Worm (Caenorhabditis elegans) whole organism, L3 larva: Measurements from ENCODE around the gene txt-9.
A peak's percentile ranks its signal among the peaks of the same experiment; 100 is the strongest.

Experiments used
- R02D3.7 ChIP-seq: fragments of 150-350 bp; optimal IDR thresholded peaks from 2 replicates; lab custom pipeline; 2014; ENCODE audit warnings: missing biosample characterization, missing genetic modification characterization
- ZK546.5 ChIP-seq: sonication (generic microtip); optimal IDR thresholded peaks from 2 replicates; lab custom pipeline; 2017; ENCODE audit warnings: missing biosample characterization, missing genetic modification characterization
- aly-2 ChIP-seq: fragments of 150-350 bp; optimal IDR thresholded peaks from 2 replicates; lab custom pipeline; 2014; ENCODE audit warnings: missing biosample characterization, missing genetic modification characterization
- ama-1 ChIP-seq: fragments of 150-350 bp; optimal IDR thresholded peaks from 2 replicates; lab custom pipeline; 2018
- ceh-16 ChIP-seq: sonication (generic microtip); optimal IDR thresholded peaks from 2 replicates; lab custom pipeline; 2017; ENCODE audit warnings: missing biosample characterization, missing genetic modification characterization
- ceh-28 ChIP-seq: fragments of 150-350 bp; optimal IDR thresholded peaks from 2 replicates; lab custom pipeline; 2014; ENCODE audit warnings: missing biosample characterization, missing genetic modification reagents, missing genetic modification characterization
- ceh-82 ChIP-seq: fragments of 150-350 bp; optimal IDR thresholded peaks from 2 replicates; lab custom pipeline; 2014; ENCODE audit warnings: missing biosample characterization, missing genetic modification characterization
- ceh-9 ChIP-seq: sonication (generic microtip); optimal IDR thresholded peaks from 2 replicates; lab custom pipeline; 2018; ENCODE audit warnings: missing biosample characterization, missing genetic modification characterization
- daf-12 ChIP-seq: fragments of 150-350 bp; optimal IDR thresholded peaks from 2 replicates; lab custom pipeline; 2014; ENCODE audit warnings: missing biosample characterization, missing genetic modification reagents, missing genetic modification characterization
- egl-27 ChIP-seq: sonication (generic microtip); optimal IDR thresholded peaks from 4 replicates; lab custom pipeline; 2017; ENCODE audit warnings: missing biosample characterization, missing genetic modification reagents, missing genetic modification characterization
- egl-5 ChIP-seq: fragments of 150-350 bp; optimal IDR thresholded peaks from 2 replicates; lab custom pipeline; 2017; ENCODE audit warnings: missing biosample characterization, missing genetic modification reagents, missing genetic modification characterization, inconsistent platforms
- elt-1 ChIP-seq: fragments of 150-350 bp; optimal IDR thresholded peaks from 2 replicates; lab custom pipeline; 2014; ENCODE audit warnings: missing biosample characterization, missing genetic modification characterization
- elt-2 ChIP-seq: sonication (generic microtip); optimal IDR thresholded peaks from 2 replicates; lab custom pipeline; 2016; ENCODE audit warnings: missing genetic modification reagents, mild to moderate bottlenecking, missing genetic modification characterization, missing compliant biosample characterization
- elt-3 ChIP-seq, 3 experiments: fragments of 150-350 bp in 1 of 3; sonication (generic microtip) in 2 of 3; optimal IDR thresholded peaks; 2 replicates in 2 of 3; 4 replicates in 1 of 3; lab custom pipeline; 2014 to 2017; ENCODE audit warnings: missing biosample characterization in 3 of 3, missing genetic modification characterization in 3 of 3
- fkh-10 ChIP-seq: sonication (generic microtip); optimal IDR thresholded peaks from 2 replicates; lab custom pipeline; 2017; ENCODE audit warnings: missing biosample characterization, missing genetic modification reagents, missing genetic modification characterization
- fkh-2 ChIP-seq: fragments of 150-350 bp; optimal IDR thresholded peaks from 2 replicates; lab custom pipeline; 2014; ENCODE audit warnings: missing biosample characterization, missing genetic modification reagents, missing genetic modification characterization
- fos-1 ChIP-seq: fragments of 150-350 bp; optimal IDR thresholded peaks from 2 replicates; lab custom pipeline; 2014; ENCODE audit warnings: missing biosample characterization, missing genetic modification characterization
- hmg-11 ChIP-seq: sonication (generic microtip); optimal IDR thresholded peaks from 2 replicates; lab custom pipeline; 2016; ENCODE audit warnings: missing genetic modification characterization, missing compliant biosample characterization
- jun-1 ChIP-seq: fragments of 150-350 bp; optimal IDR thresholded peaks from 2 replicates; lab custom pipeline; 2014; ENCODE audit warnings: missing biosample characterization, missing genetic modification reagents, missing genetic modification characterization
- lin-15B ChIP-seq: fragments of 150-350 bp; optimal IDR thresholded peaks from 2 replicates; lab custom pipeline; 2014; ENCODE audit warnings: missing biosample characterization, missing genetic modification characterization
- lin-39 ChIP-seq: fragments of 150-350 bp; optimal IDR thresholded peaks from 2 replicates; lab custom pipeline; 2018; ENCODE audit warnings: missing biosample characterization, missing genetic modification reagents, missing genetic modification characterization
- lsy-12 ChIP-seq: sonication (generic microtip); optimal IDR thresholded peaks from 2 replicates; lab custom pipeline; 2016; ENCODE audit warnings: mild to moderate bottlenecking, missing genetic modification characterization, missing compliant biosample characterization
- mdl-1 ChIP-seq: fragments of 150-350 bp; optimal IDR thresholded peaks from 2 replicates; lab custom pipeline; 2014; ENCODE audit warnings: missing biosample characterization, missing genetic modification characterization
- nfya-1 ChIP-seq: sonication (generic microtip); optimal IDR thresholded peaks from 2 replicates; lab custom pipeline; 2017; ENCODE audit warnings: missing genetic modification characterization, mild to moderate bottlenecking, missing compliant biosample characterization, antibody characterized with exemption, moderate library complexity; ENCODE audit not compliant: insufficient read depth
- nhr-11 ChIP-seq: fragments of 150-350 bp; optimal IDR thresholded peaks from 2 replicates; lab custom pipeline; 2014; ENCODE audit warnings: missing biosample characterization, missing genetic modification characterization
- nhr-12 ChIP-seq: fragments of 150-350 bp; optimal IDR thresholded peaks from 2 replicates; lab custom pipeline; 2014; ENCODE audit warnings: missing biosample characterization, missing genetic modification characterization
- nhr-23 ChIP-seq: fragments of 150-350 bp; optimal IDR thresholded peaks from 2 replicates; lab custom pipeline; 2014; ENCODE audit warnings: missing biosample characterization, missing genetic modification reagents, missing genetic modification characterization
- nhr-25 ChIP-seq: sonication (generic microtip); optimal IDR thresholded peaks from 2 replicates; lab custom pipeline; 2017; ENCODE audit warnings: missing biosample characterization, missing genetic modification characterization
- nhr-43 ChIP-seq: sonication (generic microtip); optimal IDR thresholded peaks from 2 replicates; lab custom pipeline; 2016; ENCODE audit warnings: mild to moderate bottlenecking, missing genetic modification characterization, missing compliant biosample characterization; ENCODE audit not compliant: poor library complexity, severe bottlenecking
- nhr-67 ChIP-seq: fragments of 150-350 bp; optimal IDR thresholded peaks from 2 replicates; lab custom pipeline; 2014; ENCODE audit warnings: missing biosample characterization, missing genetic modification characterization
- nhr-77 ChIP-seq: fragments of 150-350 bp; optimal IDR thresholded peaks from 2 replicates; lab custom pipeline; 2014; ENCODE audit warnings: missing biosample characterization, missing genetic modification characterization
- pha-4 ChIP-seq: fragments of 150-350 bp; optimal IDR thresholded peaks from 2 replicates; lab custom pipeline; 2014; ENCODE audit warnings: missing biosample characterization, missing genetic modification reagents, missing genetic modification characterization
- pqm-1 ChIP-seq: fragments of 150-350 bp; optimal IDR thresholded peaks from 2 replicates; lab custom pipeline; 2017; ENCODE audit warnings: missing biosample characterization, missing genetic modification characterization, inconsistent platforms
- sea-2 ChIP-seq: fragments of 150-350 bp; sonication (generic microtip); optimal IDR thresholded peaks from 4 replicates; lab custom pipeline; 2014; ENCODE audit warnings: missing biosample characterization, missing genetic modification reagents, missing genetic modification characterization
- skn-1 ChIP-seq: fragments of 150-350 bp; optimal IDR thresholded peaks from 2 replicates; lab custom pipeline; 2014; ENCODE audit warnings: missing biosample characterization, missing genetic modification characterization
- snpc-4 ChIP-seq: fragments of 150-350 bp; optimal IDR thresholded peaks from 2 replicates; lab custom pipeline; 2014; ENCODE audit warnings: missing biosample characterization, missing genetic modification characterization
- tbx-2 ChIP-seq: sonication (generic microtip); optimal IDR thresholded peaks from 2 replicates; lab custom pipeline; 2016; ENCODE audit warnings: mild to moderate bottlenecking, missing genetic modification characterization, missing compliant biosample characterization
- unc-39 ChIP-seq: sonication (generic microtip); optimal IDR thresholded peaks from 4 replicates; lab custom pipeline; 2017; ENCODE audit warnings: missing biosample characterization, missing genetic modification characterization
- zag-1 ChIP-seq: fragments of 150-350 bp; optimal IDR thresholded peaks from 2 replicates; lab custom pipeline; 2014; ENCODE audit warnings: missing biosample characterization, missing genetic modification characterization
- ztf-11 ChIP-seq: fragments of 150-350 bp; optimal IDR thresholded peaks from 2 replicates; lab custom pipeline; 2014; ENCODE audit warnings: missing biosample characterization, missing genetic modification characterization
- ztf-4 ChIP-seq: fragments of 150-350 bp; optimal IDR thresholded peaks from 2 replicates; lab custom pipeline; 2014; ENCODE audit warnings: missing biosample characterization, missing genetic modification characterization

txt-9 gene

DNA sequence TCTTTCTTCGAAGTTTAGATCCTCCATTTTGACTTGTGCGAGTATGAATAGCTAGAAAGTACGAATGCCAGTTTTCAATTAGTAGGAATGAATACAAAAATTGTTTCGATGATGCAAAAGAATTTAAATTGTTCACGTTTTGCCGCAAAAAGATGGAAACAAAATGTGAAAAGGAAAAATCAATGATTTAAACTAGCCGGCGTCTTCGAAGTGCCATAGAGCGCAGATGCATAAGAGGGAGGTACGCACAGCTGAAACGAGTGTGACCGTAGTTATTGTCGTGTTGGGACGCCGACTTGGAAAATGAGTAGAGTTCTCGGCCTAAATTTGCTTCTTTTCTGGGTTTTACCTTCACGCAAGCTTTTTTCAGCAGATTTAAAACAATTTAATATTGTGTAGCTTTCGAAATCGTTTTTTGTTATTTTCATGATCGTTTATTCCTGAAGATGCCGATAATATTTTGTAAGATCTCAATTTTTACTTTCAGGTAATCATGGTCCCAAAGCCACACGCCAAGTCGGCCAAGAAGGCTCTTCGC, 30.4 kb upstream of the txt-9 start, which contains the start of the genes ify-1 and rpl-22 (continued):
- TF ChIP-seq snpc-4 (tag; lab: Kevin White, UChicago), result peak; percentile 96

- no peak for TF ChIP-seq pqm-1 (tag; lab: Kevin White, UChicago)
- no peak for TF ChIP-seq nhr-11
- peak; percentile 2 for TF ChIP-seq elt-2
- no peak for TF ChIP-seq nhr-77 (tag; lab: Kevin White, UChicago)
- TF ChIP-seq nhr-12, result no peak
- no peak for TF ChIP-seq jun-1
- TF ChIP-seq ZK546.5, result no peak
- no peak for TF ChIP-seq ztf-11 (tag; lab: Kevin White, UChicago)
- TF ChIP-seq ztf-4 (tag; lab: Kevin White, UChicago), result no peak
- TF ChIP-seq, all 47 proteins: peak for 1
Observed at ce11 chrII:5056254-5056653, 29.3 kb upstream of the txt-9 start.

- peak; percentile 73 for TF ChIP-seq pha-4
- peak; percentile 99 for TF ChIP-seq snpc-4 (tag; lab: Kevin White, UChicago)
- TF ChIP-seq fos-1 (tag; lab: Kevin White, UChicago), result no peak
- TF ChIP-seq daf-12 (tag; lab: Kevin White, UChicago), result no peak
- TF ChIP-seq aly-2 (tag; lab: Kevin White, UChicago), result no peak
- TF ChIP-seq pqm-1 (tag; lab: Kevin White, UChicago), result peak; percentile 9
- TF ChIP-seq lsy-12 (tag; lab: Kevin White, UChicago), result peak; percentile 71
- peak; percentile 21 for TF ChIP-seq lin-39
- no peak for TF ChIP-seq nhr-11
- no peak for TF ChIP-seq egl-27
- TF ChIP-seq lin-15B (tag; lab: Kevin White, UChicago), result peak; percentile 37
- TF ChIP-seq jun-1, result peak; percentile 9
- no peak for TF ChIP-seq fkh-10 (GFP tag; lab: Kevin White, UChicago)
- TF ChIP-seq nhr-77 (tag; lab: Kevin White, UChicago), result no peak
- TF ChIP-seq fkh-2 (tag; lab: Kevin White, UChicago), result no peak
- peak; percentile 84 for TF ChIP-seq nhr-43 (tag; lab: Kevin White, UChicago)
- TF ChIP-seq mdl-1 (tag; lab: Kevin White, UChicago), result no peak
- TF ChIP-seq ceh-82, result no peak
- TF ChIP-seq zag-1 (tag; lab: Kevin White, UChicago), result no peak
- TF ChIP-seq ceh-28 (tag; lab: Kevin White, UChicago), result no peak
- TF ChIP-seq nhr-67 (tag; lab: Kevin White, UChicago), result no peak
- TF ChIP-seq tbx-2, result peak; percentile 51
- TF ChIP-seq skn-1, result no peak
- peak; percentile 79 for TF ChIP-seq nhr-25 (tag; lab: Kevin White, UChicago)
- TF ChIP-seq elt-2, result peak; percentile 90
- peak; percentile 61 for TF ChIP-seq egl-5 (tag; lab: Kevin White, UChicago)
- TF ChIP-seq elt-3 (tag; optimal IDR thresholded peaks at IDR 0.05; lab: Kevin White, UChicago), result no peak
- TF ChIP-seq nfya-1 (tag; lab: Kevin White, UChicago), result peak; percentile 43
- TF ChIP-seq ceh-9, result no peak
- TF ChIP-seq sea-2, result no peak
- no peak for TF ChIP-seq elt-1 (tag; lab: Kevin White, UChicago)
- no peak for TF ChIP-seq R02D3.7 (tag; lab: Kevin White, UChicago)
- TF ChIP-seq nhr-12, result no peak
- TF ChIP-seq nhr-23 (tag; lab: Kevin White, UChicago), result peak; percentile 46
- no peak for TF ChIP-seq unc-39 (tag; lab: Kevin White, UChicago)
- TF ChIP-seq ama-1 (lab: Kevin White, UChicago), result no peak
- no peak for TF ChIP-seq ceh-16 (tag; lab: Kevin White, UChicago)
- peak; percentile 67 for TF ChIP-seq hmg-11
Observed at ce11 chrII:5057315-5057714, 28.3 kb upstream of the txt-9 start.
